Worm (Caenorhabditis elegans) whole organism, late embryonic: ENCODE data around the gene F44B9.9.

Experiments
- C08G9.2 ChIP-seq: sonication (generic microtip); optimal IDR thresholded peaks from 2 replicates; lab custom pipeline; 2016; ENCODE audit warnings: mild to moderate bottlenecking, missing genetic modification characterization, moderate library complexity, missing compliant biosample characterization
- ahr-1 ChIP-seq: sonication (generic microtip); optimal IDR thresholded peaks from 2 replicates; lab custom pipeline; 2016; ENCODE audit warnings: missing genetic modification characterization, missing compliant biosample characterization
- ama-1 ChIP-seq: fragments of 150-350 bp; optimal IDR thresholded peaks from 2 replicates; lab custom pipeline; 2014
- ceh-18 ChIP-seq: sonication (generic microtip); optimal IDR thresholded peaks from 2 replicates; lab custom pipeline; 2016; ENCODE audit warnings: missing genetic modification characterization, missing compliant biosample characterization
- ceh-19 ChIP-seq: fragments of 200-800 bp; sonication (Bioruptor generic); optimal IDR thresholded peaks from 2 replicates; lab custom pipeline; 2018; ENCODE audit warnings: mild to moderate bottlenecking, missing genetic modification characterization, missing compliant biosample characterization
- ceh-30 ChIP-seq: fragments of 150-350 bp; optimal IDR thresholded peaks from 2 replicates; lab custom pipeline; 2014; ENCODE audit warnings: missing biosample characterization, missing genetic modification characterization
- elt-2 ChIP-seq: sonication (generic microtip); optimal IDR thresholded peaks from 2 replicates; lab custom pipeline; 2016; ENCODE audit warnings: missing genetic modification reagents, missing genetic modification characterization, missing compliant biosample characterization
- fkh-10 ChIP-seq: fragments of 150-350 bp; optimal IDR thresholded peaks from 2 replicates; lab custom pipeline; 2014; ENCODE audit warnings: missing biosample characterization, missing genetic modification reagents, missing genetic modification characterization
- hlh-30 ChIP-seq: sonication (generic microtip); optimal IDR thresholded peaks from 2 replicates; lab custom pipeline; 2017; ENCODE audit warnings: antibody characterized with exemption, missing genetic modification characterization, missing compliant biosample characterization; ENCODE audit not compliant: insufficient read depth
- hlh-6 ChIP-seq: sonication (generic microtip); optimal IDR thresholded peaks from 2 replicates; lab custom pipeline; 2016; ENCODE audit warnings: missing genotype, missing genetic modification characterization, missing compliant biosample characterization
- pag-3 ChIP-seq: sonication (generic microtip); optimal IDR thresholded peaks from 2 replicates; lab custom pipeline; 2016; ENCODE audit warnings: missing compliant biosample characterization, missing genetic modification characterization, borderline replicate concordance
- tbx-2 ChIP-seq: sonication (generic microtip); optimal IDR thresholded peaks from 2 replicates; lab custom pipeline; 2016; ENCODE audit warnings: missing genetic modification characterization, missing compliant biosample characterization
- ttx-3 ChIP-seq: sonication (generic microtip); optimal IDR thresholded peaks from 2 replicates; lab custom pipeline; 2016; ENCODE audit warnings: missing genetic modification reagents, missing genetic modification characterization, missing compliant biosample characterization
- zip-5 ChIP-seq: sonication (generic microtip); optimal IDR thresholded peaks from 2 replicates; lab custom pipeline; 2016; ENCODE audit warnings: missing genetic modification characterization, missing compliant biosample characterization

DNA sequence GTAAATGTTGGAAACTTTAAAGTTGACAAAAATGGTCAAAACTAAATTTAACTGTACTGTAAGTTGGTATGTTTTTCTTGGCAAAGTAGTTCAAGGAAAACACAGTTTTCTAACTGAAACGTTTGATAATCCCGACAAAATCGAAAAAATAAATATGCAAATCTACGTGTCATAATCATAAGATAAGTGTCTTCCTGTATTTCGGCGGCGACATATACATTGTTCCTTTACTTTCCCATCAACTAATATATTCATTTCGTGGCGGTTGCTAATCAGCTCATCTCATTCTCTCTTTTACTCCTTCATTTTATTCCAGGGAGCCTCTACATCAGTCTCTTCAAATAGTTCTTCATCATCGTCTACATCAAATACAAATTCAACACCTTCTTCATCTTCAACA is 36.9 kb upstream of the F44B9.9 start:
- TF ChIP-seq ceh-18 (tag; lab: Kevin White, UChicago) (no peak), fkh-10 (GFP tag; lab: Kevin White, UChicago) (no peak), elt-2 (tag; lab: Kevin White, UChicago) (no peak), ama-1 (lab: Kevin White, UChicago) (no peak), C08G9.2 (tag; lab: Kevin White, UChicago) (no peak), ahr-1 (tag; lab: Kevin White, UChicago) (no peak), ceh-19 (GFP tag; lab: Kevin White, UChicago) (no peak), hlh-30 (tag; lab: Kevin White, UChicago) (no peak), tbx-2 (tag; lab: Kevin White, UChicago) (no peak), ceh-30 (tag; lab: Kevin White, UChicago) (no peak), zip-5 (no peak), hlh-6 (tag; lab: Kevin White, UChicago) (no peak), pag-3 (tag; lab: Kevin White, UChicago) (no peak), ttx-3 (no peak)
